Worm (Caenorhabditis elegans) whole organism, midembryonic: ENCODE data around the gene fbxa-139.
A peak's percentile ranks its signal among the peaks of the same experiment; 100 is the strongest.
"Not testable (repeated sequence)": the region's sequence is repeated elsewhere in the genome, so short reads cannot be mapped to it uniquely, and the experiment has no call there.

Source experiments
- T22C8.4 ChIP-seq: fragments of 200-800 bp; sonication (Bioruptor generic); IDR thresholded peaks from 2 replicates; pipeline ENCODE4 v1.3.6; 2022; ENCODE audit warnings: missing genetic modification characterization, missing compliant biosample characterization
- cog-1 ChIP-seq: sonication (generic microtip); optimal IDR thresholded peaks from 2 replicates; lab custom pipeline; 2016; ENCODE audit warnings: missing genetic modification characterization, missing compliant biosample characterization
- flt-1 ChIP-seq: fragments of 200-800 bp; sonication (Bioruptor generic); IDR thresholded peaks from 2 replicates; pipeline ENCODE4 v1.3.6; 2022; ENCODE audit warnings: missing genetic modification characterization, missing compliant biosample characterization
- klf-2 ChIP-seq: fragments of 200-800 bp; sonication (Bioruptor generic); conservative IDR thresholded peaks from 2 replicates; pipeline ENCODE4 v1.3.6; 2022; ENCODE audit warnings: missing genetic modification reagents, missing genetic modification characterization, missing compliant biosample characterization
- med-1 ChIP-seq: sonication (generic microtip); optimal IDR thresholded peaks from 2 replicates; lab custom pipeline; 2017; ENCODE audit warnings: missing genetic modification characterization, mild to moderate bottlenecking, missing compliant biosample characterization, antibody characterized with exemption, missing genetic modification reagents; ENCODE audit not compliant: insufficient read depth
- ref-1 ChIP-seq: fragments of 200-800 bp; sonication (Bioruptor generic); conservative IDR thresholded peaks from 2 replicates; pipeline ENCODE4 v1.3.6; 2022; ENCODE audit warnings: missing genetic modification reagents, missing genetic modification characterization, missing compliant biosample characterization
- tab-1 ChIP-seq: fragments of 200-800 bp; sonication (Bioruptor generic); IDR thresholded peaks from 2 replicates; pipeline ENCODE4 v1.3.6; 2022; ENCODE audit warnings: missing genetic modification characterization, missing compliant biosample characterization
- ztf-23 ChIP-seq: fragments of 200-800 bp; sonication (Bioruptor generic); IDR thresholded peaks from 2 replicates; pipeline ENCODE4 v1.3.6; 2022; ENCODE audit warnings: missing genetic modification reagents, missing genetic modification characterization, missing compliant biosample characterization
- ztf-29 ChIP-seq: fragments of 200-800 bp; sonication (Bioruptor generic); IDR thresholded peaks from 2 replicates; pipeline ENCODE4 v1.3.6; 2022; ENCODE audit warnings: missing genetic modification reagents, missing genetic modification characterization, missing compliant biosample characterization

Gene fbxa-139

ce11 chrV:15594573-15594972 lies at the start of gene fbxa-139:
fbxa-139 (minus strand) TSS chrV:15594673.
- no peak for TF ChIP-seq flt-1 (GFP tag; lab: Robert Waterston, UW)
- TF ChIP-seq ref-1 (GFP tag; lab: Robert Waterston, UW), result no peak
- no peak for TF ChIP-seq tab-1 (GFP tag; lab: Robert Waterston, UW)
- TF ChIP-seq med-1, result no peak
- no peak for TF ChIP-seq cog-1 (tag; lab: Kevin White, UChicago)
- TF ChIP-seq T22C8.4 (GFP tag; lab: Robert Waterston, UW), result no peak
- TF ChIP-seq ztf-23 (GFP tag; lab: Robert Waterston, UW), result no peak
- no peak for TF ChIP-seq ztf-29
- no peak for TF ChIP-seq klf-2 (GFP tag; lab: Robert Waterston, UW)

- TF ChIP-seq cog-1 (tag; lab: Kevin White, UChicago); med-1; T22C8.4 (GFP tag; lab: Robert Waterston, UW): not testable (repeated sequence)
These were observed 48.7 kb upstream of the fbxa-139 start, which contains the start of gene C55A1.4 for ce11 chrV:15643192-15643591. C55A1.4 (minus strand) TSS chrV:15643292.

- TF ChIP-seq ztf-23 (GFP tag; lab: Robert Waterston, UW), result no peak
- TF ChIP-seq klf-2 (GFP tag; lab: Robert Waterston, UW), result no peak
- TF ChIP-seq med-1, result no peak
- no peak for TF ChIP-seq T22C8.4 (GFP tag; lab: Robert Waterston, UW)
- TF ChIP-seq ztf-29, result no peak
- no peak for TF ChIP-seq tab-1 (GFP tag; lab: Robert Waterston, UW)
- no peak for TF ChIP-seq cog-1 (tag; lab: Kevin White, UChicago)
- TF ChIP-seq ref-1 (GFP tag; lab: Robert Waterston, UW), result no peak
- no peak for TF ChIP-seq flt-1 (GFP tag; lab: Robert Waterston, UW)
These were observed 44.4 kb upstream of the fbxa-139 start, which contains the start of gene srz-44 for ce11 chrV:15638853-15639252. srz-44 (minus strand) TSS chrV:15638953.

ce11 chrV:15629543-15629942 lies 35.1 kb upstream of the fbxa-139 start, which contains the start of gene str-248:
str-248 (minus strand) TSS chrV:15629643.
- TF ChIP-seq ztf-29, result no peak
- no peak for TF ChIP-seq ref-1 (GFP tag; lab: Robert Waterston, UW)
- TF ChIP-seq T22C8.4 (GFP tag; lab: Robert Waterston, UW), result no peak
- TF ChIP-seq med-1, result no peak
- no peak for TF ChIP-seq ztf-23 (GFP tag; lab: Robert Waterston, UW)
- TF ChIP-seq klf-2 (GFP tag; lab: Robert Waterston, UW), result no peak
- TF ChIP-seq tab-1 (GFP tag; lab: Robert Waterston, UW), result no peak
- TF ChIP-seq cog-1 (tag; lab: Kevin White, UChicago), result no peak
- TF ChIP-seq flt-1 (GFP tag; lab: Robert Waterston, UW), result no peak

- no peak for TF ChIP-seq tab-1 (GFP tag; lab: Robert Waterston, UW)
- no peak for TF ChIP-seq T22C8.4 (GFP tag; lab: Robert Waterston, UW)
- no peak for TF ChIP-seq cog-1 (tag; lab: Kevin White, UChicago)
- no peak for TF ChIP-seq flt-1 (GFP tag; lab: Robert Waterston, UW)
- TF ChIP-seq ztf-23 (GFP tag; lab: Robert Waterston, UW), result no peak
- TF ChIP-seq ref-1 (GFP tag; lab: Robert Waterston, UW), result no peak
- TF ChIP-seq klf-2 (GFP tag; lab: Robert Waterston, UW), result no peak
- TF ChIP-seq med-1, result no peak
- no peak for TF ChIP-seq ztf-29
These were observed 31.1 kb upstream of the fbxa-139 start, which contains the start of gene C55A1.11 for ce11 chrV:15625561-15625960. C55A1.11 (plus strand) TSS chrV:15625861.

ce11 chrV:15621518-15621917 lies 27.0 kb upstream of the fbxa-139 start, which contains the start of gene C55A1.1:
C55A1.1 (plus strand) TSS chrV:15621818.
- TF ChIP-seq med-1, result no peak
- no peak for TF ChIP-seq ztf-23 (GFP tag; lab: Robert Waterston, UW)
- TF ChIP-seq cog-1 (tag; lab: Kevin White, UChicago), result no peak
- no peak for TF ChIP-seq flt-1 (GFP tag; lab: Robert Waterston, UW)
- no peak for TF ChIP-seq ref-1 (GFP tag; lab: Robert Waterston, UW)
- no peak for TF ChIP-seq T22C8.4 (GFP tag; lab: Robert Waterston, UW)
- no peak for TF ChIP-seq tab-1 (GFP tag; lab: Robert Waterston, UW)
- TF ChIP-seq ztf-29, result no peak
- no peak for TF ChIP-seq klf-2 (GFP tag; lab: Robert Waterston, UW)

ce11 chrV:15614534-15614933 lies 20.1 kb upstream of the fbxa-139 start:
- no peak for TF ChIP-seq med-1

- TF ChIP-seq ztf-23 (GFP tag; lab: Robert Waterston, UW) (no peak), ref-1 (GFP tag; lab: Robert Waterston, UW) (no peak), flt-1 (GFP tag; lab: Robert Waterston, UW) (no peak), cog-1 (tag; lab: Kevin White, UChicago) (no peak), tab-1 (GFP tag; lab: Robert Waterston, UW) (no peak), klf-2 (GFP tag; lab: Robert Waterston, UW) (no peak), ztf-29 (no peak), T22C8.4 (GFP tag; lab: Robert Waterston, UW) (no peak), med-1 (no peak)
These were observed 18.4 kb upstream of the fbxa-139 start, which contains the start of gene str-263 for ce11 chrV:15612886-15613285. str-263 (plus strand) TSS chrV:15613186.

- TF ChIP-seq flt-1 (GFP tag; lab: Robert Waterston, UW) (peak; percentile 45), tab-1 (GFP tag; lab: Robert Waterston, UW) (no peak), cog-1 (tag; lab: Kevin White, UChicago) (peak; percentile 22)
These were observed 16.0 kb upstream of the fbxa-139 start, which contains the start of the genes fbxa-153 and str-12 for ce11 chrV:15610350-15610940. fbxa-153 (minus strand) TSS chrV:15610384. str-12 (plus strand) TSS chrV:15610890.

- no peak for TF ChIP-seq ztf-23 (GFP tag; lab: Robert Waterston, UW)
- no peak for TF ChIP-seq tab-1 (GFP tag; lab: Robert Waterston, UW)
- no peak for TF ChIP-seq ref-1 (GFP tag; lab: Robert Waterston, UW)
- TF ChIP-seq flt-1 (GFP tag; lab: Robert Waterston, UW), result no peak
- TF ChIP-seq cog-1 (tag; lab: Kevin White, UChicago), result no peak
- TF ChIP-seq ztf-29, result no peak
- TF ChIP-seq klf-2 (GFP tag; lab: Robert Waterston, UW), result no peak
- no peak for TF ChIP-seq med-1
- TF ChIP-seq T22C8.4 (GFP tag; lab: Robert Waterston, UW), result no peak
These were observed 10.6 kb upstream of the fbxa-139 start, which contains the start of gene fbxa-154 for ce11 chrV:15605045-15605444. fbxa-154 (minus strand) TSS chrV:15605145.
